Worm (Caenorhabditis elegans) whole organism, L3 larva: Measurements from ENCODE around the gene Y48C3A.12.

Experiments
- ama-1 ChIP-seq: fragments of 150-350 bp; optimal IDR thresholded peaks from 2 replicates; lab custom pipeline; 2018
- ceh-9 ChIP-seq: sonication (generic microtip); optimal IDR thresholded peaks from 2 replicates; lab custom pipeline; 2018; ENCODE audit warnings: missing biosample characterization, missing genetic modification characterization
- nhr-11 ChIP-seq: fragments of 150-350 bp; optimal IDR thresholded peaks from 2 replicates; lab custom pipeline; 2014; ENCODE audit warnings: missing biosample characterization, missing genetic modification characterization
- nhr-43 ChIP-seq: sonication (generic microtip); optimal IDR thresholded peaks from 2 replicates; lab custom pipeline; 2016; ENCODE audit warnings: mild to moderate bottlenecking, missing genetic modification characterization, missing compliant biosample characterization; ENCODE audit not compliant: poor library complexity, severe bottlenecking
- nhr-76 ChIP-seq: fragments of 150-350 bp; sonication (generic microtip); optimal IDR thresholded peaks from 5 replicates; lab custom pipeline; 2014; ENCODE audit warnings: missing biosample characterization, missing genetic modification characterization
- nhr-77 ChIP-seq: fragments of 150-350 bp; optimal IDR thresholded peaks from 2 replicates; lab custom pipeline; 2014; ENCODE audit warnings: missing biosample characterization, missing genetic modification characterization
- pha-4 ChIP-seq: fragments of 150-350 bp; optimal IDR thresholded peaks from 2 replicates; lab custom pipeline; 2014; ENCODE audit warnings: missing biosample characterization, missing genetic modification reagents, missing genetic modification characterization
- pqm-1 ChIP-seq: fragments of 150-350 bp; optimal IDR thresholded peaks from 2 replicates; lab custom pipeline; 2017; ENCODE audit warnings: missing biosample characterization, missing genetic modification characterization, inconsistent platforms
- snpc-4 ChIP-seq: fragments of 150-350 bp; optimal IDR thresholded peaks from 2 replicates; lab custom pipeline; 2014; ENCODE audit warnings: missing biosample characterization, missing genetic modification characterization

DNA sequence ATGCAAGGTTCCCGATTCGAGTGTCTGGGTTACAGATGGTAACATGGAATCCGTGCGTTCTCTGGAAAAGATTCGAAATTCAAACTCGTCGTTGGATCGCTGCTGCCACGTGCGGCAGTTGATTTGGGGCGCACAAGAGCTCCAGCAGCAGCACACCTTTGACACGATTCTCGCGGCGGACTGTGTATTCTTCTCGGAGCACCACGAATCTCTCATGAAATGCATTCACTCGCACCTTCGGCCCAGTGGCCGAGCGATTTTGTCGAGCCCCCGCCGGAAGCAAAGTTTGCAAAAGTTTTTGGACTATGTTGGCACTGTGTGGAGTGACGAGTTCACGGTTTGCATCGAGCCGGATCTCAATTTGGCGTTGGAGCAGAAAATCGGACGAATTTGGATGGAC lies 40.3 kb downstream of the Y48C3A.12 start:
- TF ChIP-seq nhr-76 (tag; lab: Kevin White, UChicago) (no peak), pqm-1 (no peak), pha-4 (tag; lab: Kevin White, UChicago) (no peak), nhr-77 (tag; lab: Kevin White, UChicago) (no peak), nhr-11 (tag; lab: Kevin White, UChicago) (no peak), snpc-4 (tag; lab: Kevin White, UChicago) (no peak), nhr-43 (no peak), ama-1 (lab: Kevin White, UChicago) (no peak), ceh-9 (tag; lab: Kevin White, UChicago) (no peak)
